Fruit fly (Drosophila melanogaster) Kc167 (cell line): Measurements from ENCODE around the gene CG31871.

ENCODE experiments used
- Myc ChIP-seq: fragments of >200 bp; optimal IDR thresholded peaks from 2 replicates; lab custom pipeline; 2017; ENCODE audit warnings: missing external identifiers
- Sin3A ChIP-seq: fragments of >200 bp; optimal IDR thresholded peaks from 2 replicates; lab custom pipeline; 2018; ENCODE audit warnings: missing external identifiers
- h ChIP-seq: fragments of >200 bp; optimal IDR thresholded peaks from 3 replicates; lab custom pipeline; 2018; ENCODE audit warnings: missing external identifiers
- insv ChIP-seq: fragments of >200 bp; optimal IDR thresholded peaks from 3 replicates; lab custom pipeline; 2018; ENCODE audit warnings: missing external identifiers
- psq ChIP-seq: fragments of >200 bp; optimal IDR thresholded peaks from 2 replicates; lab custom pipeline; 2017; ENCODE audit warnings: missing external identifiers
- ttk ChIP-seq: sonication (Bioruptor generic); optimal IDR thresholded peaks from 2 replicates; lab custom pipeline; 2017; ENCODE audit warnings: missing external identifiers

dm6 chr2L:10682197-10682596, 20.3 kb downstream of the CG31871 start:
- TF ChIP-seq psq = no peak
- TF ChIP-seq h (lab: Kevin White, UChicago) = no peak
- no peak for TF ChIP-seq Myc (lab: Kevin White, UChicago)
- TF ChIP-seq insv (lab: Kevin White, UChicago) = no peak
- TF ChIP-seq Sin3A (lab: Kevin White, UChicago) = no peak
- no peak for TF ChIP-seq ttk (lab: Kevin White, UChicago)
